Worm (Caenorhabditis elegans): ENCODE data around the gene C36B7.5.

ce11 chrX:7099049-7099448 lies 2.8 kb upstream of the C36B7.5 start:
- TF ChIP-seq pag-3 (tag; optimal IDR thresholded peaks at IDR 0.05; ENCODE audit: borderline replicate concordance) (no peak), dmd-4 (tag; optimal IDR thresholded peaks at IDR 0.05; ENCODE audit: borderline replicate concordance) (no peak), pha-4 (tag; optimal IDR thresholded peaks at IDR 0.05) (no peak), pax-1 (tag; optimal IDR thresholded peaks at IDR 0.05) (no peak), ceh-18 (tag; optimal IDR thresholded peaks at IDR 0.05) (no peak), odd-2 (tag; optimal IDR thresholded peaks at IDR 0.05) (no peak), sox-2 (GFP tag; IDR thresholded peaks at IDR 0.05) (no peak)
